1 fruit fly cellular context compared by ENCODE assay signal in genomic region chr2L:16487571-16488276, dm6.
A peak's percentile ranks its signal among the peaks of the same experiment; 100 is the strongest.
TF ChIP-seq lines count a peak whose summit lies in the region.

Gene Nepl8 (plus strand): TSS chr2L:16488148.

TF ChIP-seq in whole organism, embryonic, 481 proteins besides CTCF, POLR2A, EP300 and RAD21 (continued from another document):
- peak; percentile 60 for TF ChIP-seq Nf-YA (GFP tag; IDR thresholded peaks at IDR 0.05; lab: Robert Waterston, UW)
- TF ChIP-seq sc (optimal IDR thresholded peaks at IDR 0.05; lab: Kevin White, UChicago), result no peak
- TF ChIP-seq sc (GFP tag; optimal IDR thresholded peaks at IDR 0.05; lab: Kevin White, UChicago), result no peak
- TF ChIP-seq PHDP (tag; optimal IDR thresholded peaks at IDR 0.05; lab: Kevin White, UChicago), result no peak
- TF ChIP-seq fru (optimal IDR thresholded peaks at IDR 0.05; lab: Kevin White, UChicago), result no peak
- no peak for TF ChIP-seq Drgx (GFP tag; IDR thresholded peaks at IDR 0.05; lab: Robert Waterston, UW)
- no peak for TF ChIP-seq dati (GFP tag; IDR thresholded peaks at IDR 0.05; lab: Robert Waterston, UW)
- no peak for TF ChIP-seq dmrt99B (tag; optimal IDR thresholded peaks at IDR 0.05; lab: Kevin White, UChicago)
- no peak for TF ChIP-seq ara (GFP tag; IDR thresholded peaks at IDR 0.05; lab: Robert Waterston, UW)
- TF ChIP-seq CG12744 (GFP tag; optimal IDR thresholded peaks at IDR 0.05; lab: Kevin White, UChicago), result no peak
- TF ChIP-seq tna (GFP tag; IDR thresholded peaks at IDR 0.05; lab: Robert Waterston, UW; ENCODE audit: partially characterized antibody), result no peak
- TF ChIP-seq luna (GFP tag; optimal IDR thresholded peaks at IDR 0.05; lab: Kevin White, UChicago), result peak; percentile 22
- TF ChIP-seq CG13123 (GFP tag; optimal IDR thresholded peaks at IDR 0.05; lab: Kevin White, UChicago), result no peak
- TF ChIP-seq p53 (GFP tag; optimal IDR thresholded peaks at IDR 0.05; lab: Kevin White, UChicago), result peak; percentile 75
- no peak for TF ChIP-seq CG9727 (GFP tag; optimal IDR thresholded peaks at IDR 0.05; lab: Kevin White, UChicago)
- TF ChIP-seq CG9437 (GFP tag; optimal IDR thresholded peaks at IDR 0.05; lab: Kevin White, UChicago), result no peak
- TF ChIP-seq Spps (tag; optimal IDR thresholded peaks at IDR 0.05; lab: Kevin White, UChicago), result no peak
- peak; percentile 85 for TF ChIP-seq Ets97D (GFP tag; optimal IDR thresholded peaks at IDR 0.05; lab: Kevin White, UChicago)
- TF ChIP-seq NC2β (GFP tag; optimal IDR thresholded peaks at IDR 0.05; lab: Kevin White, UChicago), result peak; percentile 2
- TF ChIP-seq gce (GFP tag; IDR thresholded peaks at IDR 0.05; lab: Robert Waterston, UW), result no peak
- TF ChIP-seq sr (GFP tag; IDR thresholded peaks at IDR 0.05; lab: Robert Waterston, UW), result no peak
- TF ChIP-seq Lhr (GFP tag; optimal IDR thresholded peaks at IDR 0.05; lab: Kevin White, UChicago), result peak; percentile 90
- TF ChIP-seq zen (tag; optimal IDR thresholded peaks at IDR 0.05; lab: Kevin White, UChicago), result peak; percentile 37
- TF ChIP-seq zfh1 (GFP tag; IDR thresholded peaks at IDR 0.05; lab: Robert Waterston, UW), result no peak
- TF ChIP-seq Blimp-1 (GFP tag; optimal IDR thresholded peaks at IDR 0.05; lab: Kevin White, UChicago), result peak; percentile 14
- TF ChIP-seq CG8281 (tag; optimal IDR thresholded peaks at IDR 0.05; lab: Kevin White, UChicago), result no peak
- TF ChIP-seq NfI (GFP tag; optimal IDR thresholded peaks at IDR 0.05; lab: Kevin White, UChicago), result peak; percentile 37
- no peak for TF ChIP-seq CG7271 (tag; optimal IDR thresholded peaks at IDR 0.05; lab: Kevin White, UChicago)
- peak; percentile 38 to 75 for TF ChIP-seq chif (GFP tag; optimal IDR thresholded peaks at IDR 0.05; lab: Kevin White, UChicago)
- no peak for TF ChIP-seq CG4360 (GFP tag; IDR thresholded peaks at IDR 0.05; lab: Robert Waterston, UW)
- TF ChIP-seq ato (GFP tag; IDR thresholded peaks at IDR 0.05; lab: Robert Waterston, UW; ENCODE audit: partially characterized antibody), result no peak
- TF ChIP-seq CG15514 (GFP tag; optimal IDR thresholded peaks at IDR 0.05; lab: Kevin White, UChicago), result peak; percentile 80
- TF ChIP-seq repo (GFP tag; optimal IDR thresholded peaks at IDR 0.05; lab: Kevin White, UChicago), result peak; percentile 0
- TF ChIP-seq CG15479 (GFP tag; optimal IDR thresholded peaks at IDR 0.05; lab: Kevin White, UChicago), result peak; percentile 90
- peak; percentile 35 for TF ChIP-seq Hsf (GFP tag; optimal IDR thresholded peaks at IDR 0.05; lab: Kevin White, UChicago)
- peak; percentile 56 for TF ChIP-seq CG17829 (tag; optimal IDR thresholded peaks at IDR 0.05; lab: Kevin White, UChicago)
- no peak for TF ChIP-seq onecut (GFP tag; IDR thresholded peaks at IDR 0.05; lab: Robert Waterston, UW)
- no peak for TF ChIP-seq Gsc (GFP tag; IDR thresholded peaks at IDR 0.05; lab: Robert Waterston, UW)
- TF ChIP-seq ATbp (GFP tag; optimal IDR thresholded peaks at IDR 0.05; lab: Kevin White, UChicago), result no peak
- TF ChIP-seq pita (GFP tag; optimal IDR thresholded peaks at IDR 0.05; lab: Kevin White, UChicago), result no peak
- TF ChIP-seq z (GFP tag; IDR thresholded peaks at IDR 0.05; lab: Robert Waterston, UW), result no peak
- TF ChIP-seq fd102C (GFP tag; optimal IDR thresholded peaks at IDR 0.05; lab: Kevin White, UChicago), result peak; percentile 5
- TF ChIP-seq Bdp1 (GFP tag; optimal IDR thresholded peaks at IDR 0.05; lab: Kevin White, UChicago), result peak; percentile 7
- TF ChIP-seq Dp (GFP tag; optimal IDR thresholded peaks at IDR 0.05; lab: Kevin White, UChicago), result peak; percentile 100
- TF ChIP-seq CG10543 (GFP tag; optimal IDR thresholded peaks at IDR 0.05; lab: Kevin White, UChicago), result no peak
- peak; percentile 25; the same call in 2 of the 3 replicates for TF ChIP-seq Aef1 (GFP tag; IDR thresholded peaks at IDR 0.05; lab: Robert Waterston, UW)
- peak; percentile 57 for TF ChIP-seq row (GFP tag; IDR thresholded peaks at IDR 0.05; lab: Robert Waterston, UW)
- peak; percentile 17 for TF ChIP-seq pb (GFP tag; optimal IDR thresholded peaks at IDR 0.05; lab: Kevin White, UChicago)
- TF ChIP-seq fd3F (GFP tag; optimal IDR thresholded peaks at IDR 0.05; lab: Kevin White, UChicago), result no peak
- TF ChIP-seq CG15269 (tag; optimal IDR thresholded peaks at IDR 0.05; lab: Kevin White, UChicago), result no peak
- peak; percentile 77 for TF ChIP-seq slbo (GFP tag; IDR thresholded peaks at IDR 0.05; lab: Robert Waterston, UW)
- no peak for TF ChIP-seq cg (GFP tag; optimal IDR thresholded peaks at IDR 0.05; lab: Kevin White, UChicago)
- TF ChIP-seq Fer2 (tag; optimal IDR thresholded peaks at IDR 0.05; lab: Kevin White, UChicago), result no peak
- peak; percentile 73 for TF ChIP-seq CG13894 (tag; optimal IDR thresholded peaks at IDR 0.05; lab: Kevin White, UChicago)
- no peak for TF ChIP-seq Tbp (GFP tag; optimal IDR thresholded peaks at IDR 0.05; lab: Kevin White, UChicago)
- no peak for TF ChIP-seq C15 (GFP tag; IDR thresholded peaks at IDR 0.05; lab: Robert Waterston, UW)
- no peak for TF ChIP-seq CG11723 (GFP tag; optimal IDR thresholded peaks at IDR 0.05; lab: Kevin White, UChicago)
- no peak for TF ChIP-seq GATAe (GFP tag; conservative IDR thresholded peaks at IDR 0.05; lab: Robert Waterston, UW)
- TF ChIP-seq Lpt (GFP tag; optimal IDR thresholded peaks at IDR 0.05; lab: Kevin White, UChicago), result no peak
- TF ChIP-seq fu2 (GFP tag; optimal IDR thresholded peaks at IDR 0.05; lab: Kevin White, UChicago), result no peak
- TF ChIP-seq lilli (GFP tag; optimal IDR thresholded peaks at IDR 0.05; lab: Kevin White, UChicago), result peak; percentile 0
- no peak; the same call in 2 of the 3 replicates for TF ChIP-seq knrl (GFP tag; IDR thresholded peaks at IDR 0.05; lab: Robert Waterston, UW; ENCODE audit: partially characterized antibody)
- TF ChIP-seq ase (GFP tag; IDR thresholded peaks at IDR 0.05; lab: Robert Waterston, UW), result no peak
- TF ChIP-seq CG17912 (GFP tag; optimal IDR thresholded peaks at IDR 0.05; lab: Kevin White, UChicago), result peak; percentile 23
- TF ChIP-seq sob (GFP tag; IDR thresholded peaks at IDR 0.05; lab: Robert Waterston, UW), result peak; percentile 56
- TF ChIP-seq slou (GFP tag; optimal IDR thresholded peaks at IDR 0.05; lab: Kevin White, UChicago), result peak; percentile 26
